Fruit fly (Drosophila melanogaster) whole organism, embryonic: ENCODE results near the gene barr.

ENCODE experiments used
- Adf1 ChIP-seq: fragments of 200-800 bp; sonication (Bioruptor generic); IDR thresholded peaks from 2 replicates; pipeline ENCODE4 v1.3.6; 2022; ENCODE audit warnings: missing biosample characterization, missing genetic modification characterization
- Atf6 ChIP-seq: fragments of 200-800 bp; sonication (Bioruptor generic); IDR thresholded peaks from 2 replicates; pipeline ENCODE4 v1.3.6; 2022; ENCODE audit warnings: missing biosample characterization, missing genetic modification characterization
- CG10462 ChIP-seq: fragments of 200-800 bp; sonication (Bioruptor generic); optimal IDR thresholded peaks from 2 replicates; lab custom pipeline; 2016; ENCODE audit warnings: missing biosample characterization, missing genetic modification characterization
- CG11247 ChIP-seq: fragments of 200-800 bp; sonication (Bioruptor generic); IDR thresholded peaks from 2 replicates; pipeline ENCODE4 v1.3.6; 2022; ENCODE audit warnings: missing biosample characterization, missing genetic modification characterization
- CG11504 ChIP-seq: fragments of 200-800 bp; sonication (Bioruptor generic); optimal IDR thresholded peaks from 3 replicates; lab custom pipeline; 2019; ENCODE audit warnings: missing biosample characterization, mild to moderate bottlenecking, missing genetic modification characterization, moderate library complexity
- CG12659 ChIP-seq: fragments of 200-800 bp; sonication (Bioruptor generic); optimal IDR thresholded peaks from 3 replicates; lab custom pipeline; 2017; ENCODE audit warnings: mild to moderate bottlenecking, missing biosample characterization, missing genetic modification reagents, missing genetic modification characterization
- CG13296 ChIP-seq: fragments of 200-800 bp; sonication (Bioruptor generic); optimal IDR thresholded peaks from 3 replicates; lab custom pipeline; 2018; ENCODE audit warnings: missing biosample characterization, mild to moderate bottlenecking, missing genetic modification characterization
- CG14441 ChIP-seq: fragments of 200-800 bp; sonication (Bioruptor generic); IDR thresholded peaks from 2 replicates; pipeline ENCODE4 v1.3.6; 2022; ENCODE audit warnings: missing biosample characterization, missing genetic modification characterization
- CG14965 ChIP-seq: fragments of 200-800 bp; sonication (Bioruptor generic); optimal IDR thresholded peaks from 2 replicates; lab custom pipeline; 2016; ENCODE audit warnings: missing biosample characterization, missing genetic modification characterization, borderline replicate concordance
- CG15269 ChIP-seq: fragments of 200-800 bp; sonication (Bioruptor generic); optimal IDR thresholded peaks from 2 replicates; lab custom pipeline; 2018; ENCODE audit warnings: missing biosample characterization, mild to moderate bottlenecking, missing genetic modification characterization, moderate library complexity
- CG1603 ChIP-seq: fragments of 200-800 bp; sonication (Bioruptor generic); optimal IDR thresholded peaks from 2 replicates; lab custom pipeline; 2019; ENCODE audit warnings: missing biosample characterization, mild to moderate bottlenecking, missing genetic modification characterization, moderate library complexity
- CG16813 ChIP-seq: fragments of 200-800 bp; sonication (Bioruptor generic); IDR thresholded peaks from 3 replicates; pipeline ENCODE4 v1.3.6; 2022; ENCODE audit warnings: missing biosample characterization, missing genetic modification characterization; ENCODE audit not compliant: partially characterized antibody
- CG4328 ChIP-seq: fragments of 200-800 bp; sonication (Bioruptor generic); optimal IDR thresholded peaks from 3 replicates; lab custom pipeline; 2017; ENCODE audit warnings: missing biosample characterization, missing genetic modification reagents, missing genetic modification characterization
- CG4707 ChIP-seq: fragments of 200-800 bp; sonication (Bioruptor generic); optimal IDR thresholded peaks from 2 replicates; lab custom pipeline; 2018; ENCODE audit warnings: missing biosample characterization, mild to moderate bottlenecking, missing genetic modification characterization, moderate library complexity
- CG4854 ChIP-seq: fragments of 200-800 bp; sonication (Bioruptor generic); optimal IDR thresholded peaks from 2 replicates; lab custom pipeline; 2016; ENCODE audit warnings: missing biosample characterization, missing genetic modification characterization, inconsistent platforms
- CG6254 ChIP-seq: fragments of 200-800 bp; sonication (Bioruptor generic); optimal IDR thresholded peaks from 3 replicates; lab custom pipeline; 2017; ENCODE audit warnings: mild to moderate bottlenecking, missing biosample characterization, missing genetic modification reagents, missing genetic modification characterization
- CG7271 ChIP-seq: fragments of 200-800 bp; sonication (Bioruptor generic); optimal IDR thresholded peaks from 2 replicates; lab custom pipeline; 2018; ENCODE audit warnings: missing biosample characterization, mild to moderate bottlenecking, missing genetic modification characterization, moderate library complexity
- CG7786 ChIP-seq: fragments of 200-800 bp; sonication (Bioruptor generic); optimal IDR thresholded peaks from 2 replicates; lab custom pipeline; 2016; ENCODE audit warnings: missing biosample characterization, missing genetic modification characterization
- CG8290 ChIP-seq, 3 experiments: fragments of 200-800 bp; sonication (Bioruptor generic); optimal IDR thresholded peaks; 2 replicates each; lab custom pipeline; 2016 to 2019; ENCODE audit warnings: missing biosample characterization in 3 of 3, missing genetic modification characterization in 3 of 3, mild to moderate bottlenecking in 2 of 3, moderate library complexity in 1 of 3
- CG8924 ChIP-seq: fragments of 200-800 bp; optimal IDR thresholded peaks from 3 replicates; lab custom pipeline; 2019; ENCODE audit warnings: missing biosample characterization, mild to moderate bottlenecking, missing genetic modification characterization, moderate library complexity
- CG9727 ChIP-seq: fragments of 200-800 bp; sonication (Bioruptor generic); optimal IDR thresholded peaks from 3 replicates; lab custom pipeline; 2017; ENCODE audit warnings: missing biosample characterization, mild to moderate bottlenecking, missing genetic modification characterization
- CG9817 ChIP-seq: fragments of 200-800 bp; sonication (Bioruptor generic); optimal IDR thresholded peaks from 2 replicates; lab custom pipeline; 2018; ENCODE audit warnings: missing biosample characterization, mild to moderate bottlenecking, missing genetic modification characterization, moderate library complexity
- CHES-1-like ChIP-seq: fragments of 200-800 bp; sonication (Bioruptor generic); optimal IDR thresholded peaks from 2 replicates; lab custom pipeline; 2016; ENCODE audit warnings: missing biosample characterization, missing genetic modification characterization
- E2f1 ChIP-seq: fragments of 200-800 bp; sonication (Bioruptor generic); IDR thresholded peaks from 2 replicates; pipeline ENCODE4 v1.3.6; 2022; ENCODE audit warnings: missing biosample characterization, missing genetic modification characterization
- H2.0 ChIP-seq: fragments of 200-800 bp; sonication (Bioruptor generic); IDR thresholded peaks from 2 replicates; pipeline ENCODE4 v1.3.6; 2022; ENCODE audit warnings: missing biosample characterization, missing genetic modification characterization
- Hr51 ChIP-seq, 2 experiments: fragments of 200-800 bp; sonication (Bioruptor generic); optimal IDR thresholded peaks; 2 replicates in 1 of 2; 3 replicates in 1 of 2; lab custom pipeline; 2016 to 2018; ENCODE audit warnings: missing biosample characterization in 2 of 2, missing genetic modification characterization in 2 of 2, mild to moderate bottlenecking in 1 of 2, moderate library complexity in 1 of 2
- Max ChIP-seq: fragments of 200-800 bp; sonication (Bioruptor generic); optimal IDR thresholded peaks from 2 replicates; lab custom pipeline; 2016; ENCODE audit warnings: missing biosample characterization, mild to moderate bottlenecking, missing genetic modification characterization
- Poxn ChIP-seq: fragments of 200-800 bp; sonication (Bioruptor generic); IDR thresholded peaks from 2 replicates; pipeline ENCODE4 v1.3.6; 2022; ENCODE audit warnings: missing biosample characterization, missing genetic modification characterization
- Trl ChIP-seq, 3 experiments: fragments of >200 bp in 2 of 3; fragments of 200-800 bp in 1 of 3; sonication (Bioruptor generic) in 1 of 3; optimal IDR thresholded peaks; 2 replicates in 1 of 3; 3 replicates in 2 of 3; lab custom pipeline; 2016 to 2017; ENCODE audit warnings: missing biosample characterization in 1 of 3, missing genetic modification characterization in 1 of 3
- abd-A ChIP-seq: fragments of 200-800 bp; sonication (Bioruptor generic); optimal IDR thresholded peaks from 3 replicates; lab custom pipeline; 2019; ENCODE audit warnings: missing biosample characterization, mild to moderate bottlenecking, missing genetic modification characterization, moderate library complexity
- al ChIP-seq: fragments of 200-800 bp; sonication (Bioruptor generic); IDR thresholded peaks from 2 replicates; pipeline ENCODE4 v1.3.6; 2022; ENCODE audit warnings: missing biosample characterization, missing genetic modification characterization
- btn ChIP-seq: fragments of 200-800 bp; sonication (Bioruptor generic); optimal IDR thresholded peaks from 2 replicates; lab custom pipeline; 2016; ENCODE audit warnings: missing biosample characterization, missing genetic modification characterization
- croc ChIP-seq: fragments of 200-800 bp; sonication (Bioruptor generic); conservative IDR thresholded peaks from 3 replicates; pipeline ENCODE4 v1.3.6; 2022; ENCODE audit warnings: missing biosample characterization, missing genetic modification characterization
- dmrt99B ChIP-seq: fragments of 200-800 bp; sonication (Bioruptor generic); optimal IDR thresholded peaks from 2 replicates; lab custom pipeline; 2018; ENCODE audit warnings: missing biosample characterization, mild to moderate bottlenecking, missing genetic modification characterization, moderate library complexity
- esg ChIP-seq: fragments of 200-800 bp; sonication (Bioruptor generic); conservative IDR thresholded peaks from 2 replicates; pipeline ENCODE4 v1.3.6; 2022; ENCODE audit warnings: missing biosample characterization, missing genetic modification characterization
- ewg ChIP-seq: fragments of 200-800 bp; sonication (Bioruptor generic); optimal IDR thresholded peaks from 3 replicates; lab custom pipeline; 2017; ENCODE audit warnings: mild to moderate bottlenecking, missing biosample characterization, missing genetic modification reagents, missing genetic modification characterization
- ftz-f1 ChIP-seq: fragments of 200-800 bp; sonication (Bioruptor generic); optimal IDR thresholded peaks from 2 replicates; lab custom pipeline; 2016; ENCODE audit warnings: missing biosample characterization, missing genetic modification characterization
- jing ChIP-seq: fragments of 200-800 bp; sonication (Bioruptor generic); optimal IDR thresholded peaks from 2 replicates; lab custom pipeline; 2018; ENCODE audit warnings: missing biosample characterization, mild to moderate bottlenecking, missing genetic modification characterization
- lab ChIP-seq: fragments of 200-800 bp; sonication (Bioruptor generic); optimal IDR thresholded peaks from 3 replicates; lab custom pipeline; 2017; ENCODE audit warnings: missing biosample characterization, missing genetic modification characterization, mild to moderate bottlenecking, moderate library complexity, missing genetic modification reagents
- maf-S ChIP-seq: fragments of 200-800 bp; sonication (Bioruptor generic); optimal IDR thresholded peaks from 2 replicates; lab custom pipeline; 2016; ENCODE audit warnings: missing biosample characterization, missing genetic modification characterization
- mirr ChIP-seq: fragments of 200-800 bp; sonication (Bioruptor generic); optimal IDR thresholded peaks from 3 replicates; lab custom pipeline; 2018; ENCODE audit warnings: missing biosample characterization, mild to moderate bottlenecking, missing genetic modification characterization
- nau ChIP-seq: fragments of 200-800 bp; sonication (Bioruptor generic); optimal IDR thresholded peaks from 3 replicates; lab custom pipeline; 2017; ENCODE audit warnings: missing biosample characterization, mild to moderate bottlenecking, missing genetic modification characterization, missing genetic modification reagents
- nmo ChIP-seq: fragments of 200-800 bp; sonication (Bioruptor generic); optimal IDR thresholded peaks from 2 replicates; lab custom pipeline; 2018; ENCODE audit warnings: missing biosample characterization, mild to moderate bottlenecking, missing genetic modification characterization, moderate library complexity
- nom ChIP-seq: fragments of 200-800 bp; sonication (Bioruptor generic); optimal IDR thresholded peaks from 2 replicates; lab custom pipeline; 2017; ENCODE audit warnings: missing biosample characterization, missing genetic modification characterization, mild to moderate bottlenecking, moderate library complexity, missing genetic modification reagents
- pan ChIP-seq, 4 experiments: fragments of >200 bp in 3 of 4; fragments of 200-800 bp in 1 of 4; sonication (Bioruptor generic) in 1 of 4; optimal IDR thresholded peaks in 3 of 4; IDR thresholded peaks in 1 of 4; 2 replicates each; pipeline versions ENCODE4 v1.3.6 to Lab custom; 2017 to 2022; ENCODE audit warnings: missing biosample characterization in 2 of 4, missing genetic modification characterization in 2 of 4, mixed read lengths in 1 of 4
- seq ChIP-seq: fragments of 200-800 bp; sonication (Bioruptor generic); IDR thresholded peaks from 2 replicates; pipeline ENCODE4 v1.3.6; 2022; ENCODE audit warnings: missing biosample characterization, missing genetic modification characterization
- tna ChIP-seq: fragments of 200-800 bp; sonication (Bioruptor generic); IDR thresholded peaks from 2 replicates; pipeline ENCODE4 v1.3.6; 2022; ENCODE audit warnings: missing biosample characterization, missing genetic modification characterization; ENCODE audit not compliant: partially characterized antibody
- toy ChIP-seq: fragments of 200-800 bp; sonication (Bioruptor generic); IDR thresholded peaks from 2 replicates; pipeline ENCODE4 v1.3.6; 2022; ENCODE audit warnings: missing biosample characterization, missing genetic modification characterization

The barr gene

DNA sequence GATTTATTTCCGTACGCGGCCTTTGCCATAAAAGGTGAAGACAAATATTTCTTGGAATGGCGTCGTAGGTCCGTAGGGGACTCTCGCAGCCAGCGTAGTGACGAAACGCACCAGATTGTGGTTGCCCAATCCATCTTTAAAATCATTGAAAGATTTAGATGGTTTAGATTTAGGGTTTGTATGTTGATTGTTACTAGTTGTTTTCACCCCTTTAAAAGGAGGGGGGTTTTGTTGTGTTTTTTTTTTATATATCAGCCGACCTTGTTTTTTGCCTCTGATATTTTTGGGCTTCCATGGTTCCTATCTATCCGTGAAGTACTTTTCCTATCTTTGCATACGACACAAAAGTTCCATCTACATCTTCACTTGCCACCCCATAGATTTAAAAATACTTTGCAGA lies 17.7 kb upstream of the barr start:
- TF ChIP-seq Max (GFP tag; lab: Kevin White, UChicago) (peak; percentile 5), H2.0 (GFP tag; lab: Robert Waterston, UW) (no peak), ftz-f1 (GFP tag; lab: Kevin White, UChicago) (peak; percentile 24), Poxn (GFP tag; lab: Robert Waterston, UW) (no peak), Adf1 (GFP tag; lab: Robert Waterston, UW) (peak; percentile 25; the same call in 1 of the 2 replicates), nmo (GFP tag; lab: Kevin White, UChicago) (no peak), Trl (optimal IDR thresholded peaks at IDR 0.05; lab: Kevin White, UChicago) (no peak), Trl (GFP tag; optimal IDR thresholded peaks at IDR 0.05; lab: Kevin White, UChicago) (peak; percentile 31), CG8924 (tag; lab: Kevin White, UChicago) (no peak), CG7786 (GFP tag; lab: Kevin White, UChicago) (peak; percentile 48), CG15269 (tag; lab: Kevin White, UChicago) (peak; percentile 16), tna (GFP tag; lab: Robert Waterston, UW) (no peak), CG11504 (tag; lab: Kevin White, UChicago) (peak; percentile 23), ewg (GFP tag; lab: Kevin White, UChicago) (no peak), Hr51 (GFP tag; optimal IDR thresholded peaks at IDR 0.05; lab: Kevin White, UChicago) (peak in 1 of 2 experiments; percentile 5), CG11247 (GFP tag; lab: Robert Waterston, UW) (no peak), CG14441 (GFP tag; lab: Robert Waterston, UW) (peak; percentile 56; the same call in 1 of the 2 replicates), abd-A (no peak), CG10462 (GFP tag; lab: Kevin White, UChicago) (no peak), CG4707 (no peak), nom (GFP tag; lab: Kevin White, UChicago) (no peak), nau (GFP tag; lab: Kevin White, UChicago) (no peak), croc (GFP tag; lab: Robert Waterston, UW) (no peak), CHES-1-like (peak; percentile 10), lab (GFP tag; lab: Kevin White, UChicago) (peak; percentile 39), mirr (GFP tag; lab: Kevin White, UChicago) (no peak), seq (GFP tag; lab: Robert Waterston, UW) (peak; percentile 49; the same call in 1 of the 2 replicates), CG4854 (GFP tag; lab: Kevin White, UChicago) (no peak), CG1603 (tag; lab: Kevin White, UChicago) (no peak), maf-S (GFP tag; lab: Kevin White, UChicago) (no peak), CG6254 (no peak), CG7271 (tag; lab: Kevin White, UChicago) (no peak), CG8290 (GFP tag; optimal IDR thresholded peaks at IDR 0.05; lab: Kevin White, UChicago) (no peak), CG8290 (tag; optimal IDR thresholded peaks at IDR 0.05; lab: Kevin White, UChicago) (peak in 1 of 2 experiments; percentile 50), esg (GFP tag; lab: Robert Waterston, UW) (no peak), CG9817 (tag; lab: Kevin White, UChicago) (no peak), E2f1 (peak; percentile 43; the same call in 1 of the 2 replicates), CG9727 (peak; percentile 38), btn (GFP tag; lab: Kevin White, UChicago) (no peak), jing (GFP tag; lab: Kevin White, UChicago) (no peak), CG16813 (no peak), CG12659 (peak; percentile 26), toy (no peak), dmrt99B (peak; percentile 39), CG13296 (GFP tag; lab: Kevin White, UChicago) (no peak), pan (optimal IDR thresholded peaks at IDR 0.05; lab: Kevin White, UChicago) (no peak), pan (GFP tag; optimal IDR thresholded peaks at IDR 0.05 in 1 of 2, IDR thresholded peaks at IDR 0.05 in 1 of 2) (no peak), CG4328 (no peak), CG14965 (no peak), Atf6 (GFP tag; lab: Robert Waterston, UW) (peak; percentile 41; the same call in 1 of the 2 replicates), al (peak; percentile 24; the same call in 1 of the 2 replicates)
